Fruit fly (Drosophila melanogaster) whole organism, adult: ENCODE measurements around the gene CG32428.

Source experiments
- CG11617 ChIP-seq: fragments of 200-800 bp; sonication (Bioruptor generic); optimal IDR thresholded peaks from 2 replicates; lab custom pipeline; 2017; ENCODE audit warnings: mild to moderate bottlenecking, missing biosample characterization, missing genetic modification reagents, missing genetic modification characterization
- CG12768 ChIP-seq: fragments of 200-800 bp; sonication (Bioruptor generic); optimal IDR thresholded peaks from 2 replicates; lab custom pipeline; 2017; ENCODE audit warnings: missing biosample characterization, missing genetic modification characterization, mild to moderate bottlenecking, moderate library complexity, missing genetic modification reagents
- CG14711 ChIP-seq: fragments of 200-800 bp; sonication (Bioruptor generic); optimal IDR thresholded peaks from 2 replicates; lab custom pipeline; 2018; ENCODE audit warnings: missing biosample characterization, mild to moderate bottlenecking, missing genetic modification characterization, moderate library complexity
- CG1620 ChIP-seq: fragments of 200-800 bp; sonication (Bioruptor generic); optimal IDR thresholded peaks from 2 replicates; lab custom pipeline; 2016; ENCODE audit warnings: missing biosample characterization, missing genetic modification characterization
- CG33017 ChIP-seq: fragments of 200-800 bp; sonication (Bioruptor generic); optimal IDR thresholded peaks from 2 replicates; lab custom pipeline; 2018; ENCODE audit warnings: missing biosample characterization, mild to moderate bottlenecking, missing genetic modification characterization, moderate library complexity
- CG5204 ChIP-seq: fragments of 200-800 bp; sonication (Bioruptor generic); optimal IDR thresholded peaks from 2 replicates; lab custom pipeline; 2016; ENCODE audit warnings: missing biosample characterization, missing genetic modification characterization
- CG7045 ChIP-seq: fragments of 200-800 bp; sonication (Bioruptor generic); optimal IDR thresholded peaks from 2 replicates; lab custom pipeline; 2017; ENCODE audit warnings: missing biosample characterization, mild to moderate bottlenecking, missing genetic modification characterization
- CG7101 ChIP-seq: fragments of 200-800 bp; sonication (Bioruptor generic); optimal IDR thresholded peaks from 2 replicates; lab custom pipeline; 2018; ENCODE audit warnings: missing biosample characterization, mild to moderate bottlenecking, missing genetic modification characterization, moderate library complexity
- Clk ChIP-seq: fragments of 200-800 bp; sonication (Bioruptor generic); optimal IDR thresholded peaks from 2 replicates; lab custom pipeline; 2017; ENCODE audit warnings: missing biosample characterization, missing genetic modification characterization
- Crg-1 ChIP-seq: fragments of 200-800 bp; sonication (Bioruptor generic); optimal IDR thresholded peaks from 2 replicates; lab custom pipeline; 2016; ENCODE audit warnings: missing biosample characterization, missing genetic modification characterization
- Hr96 ChIP-seq: fragments of 200-800 bp; sonication (Bioruptor generic); optimal IDR thresholded peaks from 2 replicates; lab custom pipeline; 2016; ENCODE audit warnings: missing biosample characterization, missing genetic modification characterization
- Mnt ChIP-seq: fragments of 200-800 bp; sonication (Bioruptor generic); optimal IDR thresholded peaks from 2 replicates; lab custom pipeline; 2016; ENCODE audit warnings: missing biosample characterization, mild to moderate bottlenecking, missing genetic modification characterization
- bab1 ChIP-seq: fragments of 200-800 bp; sonication (Bioruptor generic); optimal IDR thresholded peaks from 3 replicates; lab custom pipeline; 2019; ENCODE audit warnings: missing biosample characterization, mild to moderate bottlenecking, missing genetic modification characterization, moderate library complexity
- cic ChIP-seq: fragments of 200-800 bp; sonication (Bioruptor generic); optimal IDR thresholded peaks from 2 replicates; lab custom pipeline; 2017; ENCODE audit warnings: missing biosample characterization, mild to moderate bottlenecking, missing genetic modification characterization, moderate library complexity
- cnc ChIP-seq, 2 experiments: fragments of >200 bp; optimal IDR thresholded peaks; 2 replicates each; lab custom pipeline; 2017
- kay ChIP-seq: fragments of 200-800 bp; sonication (Bioruptor generic); peaks from one replicate; lab custom pipeline; 2016; ENCODE audit warnings: missing biosample characterization, missing genetic modification characterization, borderline replicate concordance
- ovo ChIP-seq: fragments of 200-800 bp; sonication (Bioruptor generic); optimal IDR thresholded peaks from 2 replicates; lab custom pipeline; 2016; ENCODE audit warnings: missing biosample characterization, missing genetic modification characterization
- pad ChIP-seq: fragments of 200-800 bp; sonication (Bioruptor generic); optimal IDR thresholded peaks from 3 replicates; lab custom pipeline; 2017; ENCODE audit warnings: missing biosample characterization, missing genetic modification characterization, mild to moderate bottlenecking, moderate library complexity, missing genetic modification reagents
- tj ChIP-seq: fragments of 200-800 bp; sonication (Bioruptor generic); optimal IDR thresholded peaks from 3 replicates; lab custom pipeline; 2017; ENCODE audit warnings: missing biosample characterization, mild to moderate bottlenecking, missing genetic modification characterization, moderate library complexity
- toe ChIP-seq: fragments of 200-800 bp; sonication (Bioruptor generic); optimal IDR thresholded peaks from 2 replicates; lab custom pipeline; 2016; ENCODE audit warnings: missing biosample characterization, missing genetic modification characterization

Gene CG32428

dm6 chr3L:20491525-20492132 is 18.1 kb upstream of the CG32428 start, which contains the start of gene ND-39:
ND-39 (plus strand) TSS chr3L:20492082.
- no peak for TF ChIP-seq cnc (optimal IDR thresholded peaks at IDR 0.05; lab: Kevin White, UChicago)
- no peak for TF ChIP-seq CG12768 (GFP tag; lab: Kevin White, UChicago)
- TF ChIP-seq Hr96 (GFP tag; lab: Kevin White, UChicago): no peak
- TF ChIP-seq ovo (GFP tag; lab: Kevin White, UChicago): no peak
- no peak for TF ChIP-seq kay
- no peak for TF ChIP-seq CG7101 (tag; lab: Kevin White, UChicago)
- TF ChIP-seq CG7045 (GFP tag; lab: Kevin White, UChicago): no peak
- TF ChIP-seq CG14711 (tag; lab: Kevin White, UChicago): no peak
- no peak for TF ChIP-seq CG33017 (tag; lab: Kevin White, UChicago)
- no peak for TF ChIP-seq Crg-1
- no peak for TF ChIP-seq CG11617 (GFP tag; lab: Kevin White, UChicago)
- TF ChIP-seq Clk: no peak
- TF ChIP-seq toe (GFP tag; lab: Kevin White, UChicago): no peak
- TF ChIP-seq CG5204: no peak
- no peak for TF ChIP-seq bab1 (GFP tag; lab: Kevin White, UChicago)

dm6 chr3L:20487649-20488048 is 14.1 kb upstream of the CG32428 start:
- TF ChIP-seq cic: no peak

dm6 chr3L:20474789-20475208 is 1.3 kb upstream of the CG32428 start:
- peak; percentile 90 for TF ChIP-seq bab1 (GFP tag; lab: Kevin White, UChicago)
- TF ChIP-seq tj (GFP tag; lab: Kevin White, UChicago): peak; percentile 71
- peak; percentile 68 for TF ChIP-seq Mnt (GFP tag; lab: Kevin White, UChicago)
- peak; percentile 68 for TF ChIP-seq ovo (GFP tag; lab: Kevin White, UChicago)
- TF ChIP-seq toe (GFP tag; lab: Kevin White, UChicago): peak; percentile 91
- TF ChIP-seq cnc (optimal IDR thresholded peaks at IDR 0.05; lab: Kevin White, UChicago): no peak
- TF ChIP-seq pad (GFP tag; lab: Kevin White, UChicago): peak; percentile 68
- peak; percentile 90 for TF ChIP-seq CG7101 (tag; lab: Kevin White, UChicago)
- peak; percentile 90 for TF ChIP-seq Crg-1
- peak; percentile 80 for TF ChIP-seq cic
- peak; percentile 93 for TF ChIP-seq CG1620 (GFP tag; lab: Kevin White, UChicago)
- TF ChIP-seq Clk: peak; percentile 79
- peak; percentile 86 for TF ChIP-seq CG14711 (tag; lab: Kevin White, UChicago)
- TF ChIP-seq CG11617 (GFP tag; lab: Kevin White, UChicago): peak; percentile 91
- TF ChIP-seq CG12768 (GFP tag; lab: Kevin White, UChicago): peak; percentile 91
- peak; percentile 91 for TF ChIP-seq CG7045 (GFP tag; lab: Kevin White, UChicago)
- TF ChIP-seq kay: peak; percentile 85
- TF ChIP-seq CG5204: peak; percentile 78
- peak; percentile 90 for TF ChIP-seq CG33017 (tag; lab: Kevin White, UChicago)
- peak; percentile 61 for TF ChIP-seq Hr96 (GFP tag; lab: Kevin White, UChicago)

- no peak for TF ChIP-seq CG12768 (GFP tag; lab: Kevin White, UChicago)
- peak; percentile 90 for TF ChIP-seq kay
- no peak for TF ChIP-seq tj (GFP tag; lab: Kevin White, UChicago)
- TF ChIP-seq Mnt (GFP tag; lab: Kevin White, UChicago): peak; percentile 60
- TF ChIP-seq cic: no peak
- no peak for TF ChIP-seq Crg-1
- no peak for TF ChIP-seq CG11617 (GFP tag; lab: Kevin White, UChicago)
- TF ChIP-seq toe (GFP tag; lab: Kevin White, UChicago): no peak
- no peak for TF ChIP-seq CG1620 (GFP tag; lab: Kevin White, UChicago)
- TF ChIP-seq CG14711 (tag; lab: Kevin White, UChicago): no peak
- TF ChIP-seq CG7045 (GFP tag; lab: Kevin White, UChicago): no peak
- TF ChIP-seq ovo (GFP tag; lab: Kevin White, UChicago): no peak
- TF ChIP-seq bab1 (GFP tag; lab: Kevin White, UChicago): no peak
- no peak for TF ChIP-seq pad (GFP tag; lab: Kevin White, UChicago)
- no peak for TF ChIP-seq CG7101 (tag; lab: Kevin White, UChicago)
- no peak for TF ChIP-seq CG5204
These were observed 770 bp upstream of the CG32428 start, which contains the start of gene isoQC for dm6 chr3L:20474197-20474788. isoQC (plus strand) TSS chr3L:20474466.

- no peak for TF ChIP-seq toe (GFP tag; lab: Kevin White, UChicago)
- no peak for TF ChIP-seq bab1 (GFP tag; lab: Kevin White, UChicago)
- no peak for TF ChIP-seq Hr96 (GFP tag; lab: Kevin White, UChicago)
- TF ChIP-seq CG7045 (GFP tag; lab: Kevin White, UChicago): no peak
- no peak for TF ChIP-seq ovo (GFP tag; lab: Kevin White, UChicago)
- TF ChIP-seq Crg-1: no peak
- no peak for TF ChIP-seq CG33017 (tag; lab: Kevin White, UChicago)
- no peak for TF ChIP-seq Mnt (GFP tag; lab: Kevin White, UChicago)
- TF ChIP-seq cnc (optimal IDR thresholded peaks at IDR 0.05; lab: Kevin White, UChicago): no peak
- TF ChIP-seq Clk: no peak
These were observed 916 bp downstream of the CG32428 start for dm6 chr3L:20472607-20473006.
